Worm (Caenorhabditis elegans) whole organism, L4 larva: Measurements from ENCODE around the gene lgc-18.

Experiments
- D1046.2 ChIP-seq: fragments of 200-800 bp; sonication (Bioruptor generic); IDR thresholded peaks from 2 replicates; pipeline ENCODE4 v1.3.6; 2022; ENCODE audit warnings: missing genetic modification characterization, missing compliant biosample characterization
- F10B5.3 ChIP-seq: sonication (generic microtip); optimal IDR thresholded peaks from 2 replicates; lab custom pipeline; 2016; ENCODE audit warnings: mild to moderate bottlenecking, missing genetic modification characterization, missing compliant biosample characterization
- F44E2.7 ChIP-seq: fragments of 200-800 bp; sonication (Bioruptor generic); IDR thresholded peaks from 2 replicates; pipeline ENCODE4 v2.1.2; 2022; ENCODE audit warnings: missing genetic modification characterization, missing compliant biosample characterization
- T26A8.4 ChIP-seq: fragments of 200-800 bp; sonication (Bioruptor generic); IDR thresholded peaks from 2 replicates; pipeline ENCODE4 v1.3.6; 2022; ENCODE audit warnings: missing genetic modification characterization, missing compliant biosample characterization
- Y5F2A.4 ChIP-seq: fragments of 200-800 bp; sonication (Bioruptor generic); optimal IDR thresholded peaks from 2 replicates; lab custom pipeline; 2018; ENCODE audit warnings: mild to moderate bottlenecking, missing genetic modification characterization, missing compliant biosample characterization
- Y75B8A.6 ChIP-seq: fragments of 200-800 bp; sonication (Bioruptor generic); IDR thresholded peaks from 2 replicates; pipeline ENCODE4 v1.3.6; 2022; ENCODE audit warnings: missing genetic modification reagents, missing genetic modification characterization, missing compliant biosample characterization
- ZK337.2 ChIP-seq: fragments of 200-800 bp; sonication (Bioruptor generic); IDR thresholded peaks from 2 replicates; pipeline ENCODE4 v1.3.6; 2022; ENCODE audit warnings: missing genetic modification reagents, missing genetic modification characterization, missing compliant biosample characterization
- ZK546.5 ChIP-seq, 2 experiments: sonication (generic microtip); optimal IDR thresholded peaks; 2 replicates each; lab custom pipeline; 2017; ENCODE audit warnings: missing biosample characterization in 2 of 2, missing genetic modification characterization in 2 of 2
- ceh-28 ChIP-seq: fragments of 150-350 bp; optimal IDR thresholded peaks from 2 replicates; lab custom pipeline; 2014; ENCODE audit warnings: missing biosample characterization, missing genetic modification reagents, missing genetic modification characterization
- ceh-62 ChIP-seq: sonication (generic microtip); optimal IDR thresholded peaks from 2 replicates; lab custom pipeline; 2017; ENCODE audit warnings: missing biosample characterization, missing genetic modification characterization
- ceh-82 ChIP-seq: sonication (generic microtip); optimal IDR thresholded peaks from 2 replicates; lab custom pipeline; 2017; ENCODE audit warnings: missing biosample characterization, missing genetic modification characterization
- ces-1 ChIP-seq: fragments of 150-350 bp; sonication (generic microtip); optimal IDR thresholded peaks from 4 replicates; lab custom pipeline; 2014; ENCODE audit warnings: missing biosample characterization, missing genetic modification reagents, missing genetic modification characterization
- cey-2 ChIP-seq: sonication (generic microtip); optimal IDR thresholded peaks from 3 replicates; lab custom pipeline; 2017; ENCODE audit warnings: missing genetic modification characterization, mild to moderate bottlenecking, missing compliant biosample characterization, antibody characterized with exemption, borderline replicate concordance; ENCODE audit not compliant: insufficient read depth
- ctbp-1 ChIP-seq: fragments of 200-800 bp; sonication (Bioruptor generic); IDR thresholded peaks from 2 replicates; pipeline ENCODE4 v1.3.6; 2022; ENCODE audit warnings: missing genetic modification reagents, missing genetic modification characterization, missing compliant biosample characterization
- daf-16 ChIP-seq, 3 experiments: sonication (generic microtip); optimal IDR thresholded peaks; 2 replicates each; lab custom pipeline; 2016 to 2017; ENCODE audit warnings: missing genetic modification characterization in 3 of 3, missing genetic modification reagents in 3 of 3, mild to moderate bottlenecking in 2 of 3, missing compliant biosample characterization in 2 of 3, missing biosample characterization in 1 of 3, moderate library complexity in 1 of 3
- daf-8 ChIP-seq: fragments of 200-800 bp; sonication (Bioruptor generic); IDR thresholded peaks from 2 replicates; pipeline ENCODE4 v1.3.6; 2022; ENCODE audit warnings: missing genetic modification characterization, missing compliant biosample characterization
- dmd-6 ChIP-seq: fragments of 200-800 bp; sonication (Bioruptor generic); IDR thresholded peaks from 2 replicates; pipeline ENCODE4 v1.3.6; 2022; ENCODE audit warnings: missing genetic modification reagents, missing genetic modification characterization, missing compliant biosample characterization
- dmd-8 ChIP-seq: fragments of 200-800 bp; sonication (Bioruptor generic); IDR thresholded peaks from 2 replicates; pipeline ENCODE4 v1.3.6; 2022; ENCODE audit warnings: missing genetic modification characterization, missing compliant biosample characterization
- duxl-1 ChIP-seq: sonication (generic microtip); optimal IDR thresholded peaks from 2 replicates; lab custom pipeline; 2016; ENCODE audit warnings: mild to moderate bottlenecking, missing genetic modification characterization, moderate library complexity, missing compliant biosample characterization; ENCODE audit not compliant: poor library complexity
- dve-1 ChIP-seq: sonication (generic microtip); optimal IDR thresholded peaks from 2 replicates; lab custom pipeline; 2017; ENCODE audit warnings: antibody characterized with exemption, mild to moderate bottlenecking, missing genetic modification characterization, missing compliant biosample characterization; ENCODE audit not compliant: insufficient read depth
- gei-8 ChIP-seq: fragments of 200-800 bp; sonication (Bioruptor generic); optimal IDR thresholded peaks from 2 replicates; lab custom pipeline; 2018; ENCODE audit warnings: mild to moderate bottlenecking, missing genetic modification characterization, missing compliant biosample characterization
- hlh-11 ChIP-seq: fragments of 200-800 bp; sonication (Bioruptor generic); optimal IDR thresholded peaks from 2 replicates; lab custom pipeline; 2018; ENCODE audit warnings: mild to moderate bottlenecking, missing genetic modification characterization, missing compliant biosample characterization
- hmg-1.1 ChIP-seq: fragments of 200-800 bp; sonication (Bioruptor generic); IDR thresholded peaks from 2 replicates; pipeline ENCODE4 v1.3.6; 2022; ENCODE audit warnings: missing genetic modification reagents, missing genetic modification characterization, missing compliant biosample characterization
- lin-29 ChIP-seq: fragments of 200-800 bp; sonication (Bioruptor generic); IDR thresholded peaks from 2 replicates; pipeline ENCODE4 v1.3.6; 2022; ENCODE audit warnings: missing genetic modification reagents, missing genetic modification characterization, missing compliant biosample characterization
- mdl-1 ChIP-seq, 2 experiments: fragments of 150-350 bp in 1 of 2; sonication (generic microtip) in 1 of 2; optimal IDR thresholded peaks; 2 replicates each; lab custom pipeline; 2014 to 2017; ENCODE audit warnings: missing biosample characterization in 2 of 2, missing genetic modification characterization in 2 of 2
- mdt-29 ChIP-seq: fragments of 200-800 bp; sonication (Bioruptor generic); IDR thresholded peaks from 2 replicates; pipeline ENCODE4 v1.3.6; 2022; ENCODE audit warnings: missing genetic modification reagents, missing genetic modification characterization, missing compliant biosample characterization
- mxl-3 ChIP-seq: fragments of 200-800 bp; sonication (Bioruptor generic); optimal IDR thresholded peaks from 2 replicates; lab custom pipeline; 2018; ENCODE audit warnings: mild to moderate bottlenecking, missing genetic modification characterization, missing compliant biosample characterization
- nhr-237 ChIP-seq: sonication (generic microtip); optimal IDR thresholded peaks from 2 replicates; lab custom pipeline; 2017; ENCODE audit warnings: missing biosample characterization, missing genetic modification characterization
- nhr-25 ChIP-seq: sonication (generic microtip); optimal IDR thresholded peaks from 2 replicates; lab custom pipeline; 2017; ENCODE audit warnings: missing genetic modification characterization, mild to moderate bottlenecking, missing compliant biosample characterization, antibody characterized with exemption, moderate library complexity, borderline replicate concordance; ENCODE audit not compliant: insufficient read depth
- nhr-28 ChIP-seq: fragments of 150-350 bp; optimal IDR thresholded peaks from 2 replicates; lab custom pipeline; 2014; ENCODE audit warnings: missing biosample characterization, missing genetic modification characterization
- nhr-42 ChIP-seq: fragments of 200-800 bp; sonication (Bioruptor generic); IDR thresholded peaks from 2 replicates; pipeline ENCODE4 v1.3.6; 2022; ENCODE audit warnings: missing genetic modification characterization, missing compliant biosample characterization
- nhr-76 ChIP-seq: fragments of 150-350 bp; optimal IDR thresholded peaks from 2 replicates; lab custom pipeline; 2014; ENCODE audit warnings: missing biosample characterization, missing genetic modification characterization
- php-3 ChIP-seq: fragments of 200-800 bp; sonication (Bioruptor generic); IDR thresholded peaks from 2 replicates; pipeline ENCODE4 v1.3.6; 2022; ENCODE audit warnings: missing genetic modification reagents, missing genetic modification characterization, missing compliant biosample characterization
- pqm-1 ChIP-seq: sonication (generic microtip); optimal IDR thresholded peaks from 2 replicates; lab custom pipeline; 2017; ENCODE audit warnings: missing biosample characterization, missing genetic modification characterization
- saeg-2 ChIP-seq: fragments of 200-800 bp; sonication (Bioruptor generic); IDR thresholded peaks from 2 replicates; pipeline ENCODE4 v1.3.6; 2022; ENCODE audit warnings: missing genetic modification reagents, missing genetic modification characterization, missing compliant biosample characterization
- set-16 ChIP-seq: fragments of 200-800 bp; sonication (Bioruptor generic); IDR thresholded peaks from 2 replicates; pipeline ENCODE4 v1.3.6; 2022; ENCODE audit warnings: missing genetic modification reagents, missing genetic modification characterization, missing compliant biosample characterization
- snpc-4 ChIP-seq: fragments of 150-350 bp; optimal IDR thresholded peaks from 2 replicates; lab custom pipeline; 2014; ENCODE audit warnings: missing biosample characterization, missing genetic modification characterization
- spr-3 ChIP-seq: fragments of 200-800 bp; sonication (Bioruptor generic); optimal IDR thresholded peaks from 2 replicates; lab custom pipeline; 2018; ENCODE audit warnings: mild to moderate bottlenecking, missing genetic modification characterization, missing compliant biosample characterization
- tag-97 ChIP-seq: fragments of 200-800 bp; sonication (Bioruptor generic); IDR thresholded peaks from 2 replicates; pipeline ENCODE4 v1.3.6; 2022; ENCODE audit warnings: missing genetic modification characterization, missing compliant biosample characterization
- unc-39 ChIP-seq: sonication (generic microtip); optimal IDR thresholded peaks from 2 replicates; lab custom pipeline; 2017; ENCODE audit warnings: missing biosample characterization, missing genetic modification characterization
- unc-62 ChIP-seq, 3 experiments: fragments of 150-350 bp in 1 of 3; sonication (generic microtip); optimal IDR thresholded peaks in 2 of 3; peaks in 1 of 3; 1 replicate in 1 of 3; 2 replicates in 2 of 3; lab custom pipeline; 2014 to 2017; ENCODE audit warnings: missing biosample characterization in 3 of 3, missing genetic modification characterization in 3 of 3, missing genetic modification reagents in 3 of 3, missing genotype in 1 of 3
- zfp-3 ChIP-seq: fragments of 200-800 bp; sonication (Bioruptor generic); conservative IDR thresholded peaks from 2 replicates; pipeline ENCODE4 v1.3.6; 2022; ENCODE audit warnings: missing genetic modification reagents, missing genetic modification characterization, missing compliant biosample characterization
- zip-11 ChIP-seq: fragments of 200-800 bp; sonication (Bioruptor generic); IDR thresholded peaks from 2 replicates; pipeline ENCODE4 v1.3.6; 2022; ENCODE audit warnings: missing genetic modification characterization, missing compliant biosample characterization
- zip-2 ChIP-seq: fragments of 150-350 bp; optimal IDR thresholded peaks from 2 replicates; lab custom pipeline; 2014; ENCODE audit warnings: missing biosample characterization, missing genetic modification characterization

The lgc-18 gene

ce11 chrX:12142569-12142968, 17.2 kb downstream of the lgc-18 start, which contains the start of gene M153.3:
TSS of gene M153.3 (plus strand) at chrX:12142869.
- TF ChIP-seq ZK546.5 (tag; optimal IDR thresholded peaks at IDR 0.05; lab: Kevin White, UChicago) (no peak), set-16 (no peak), Y75B8A.6 (GFP tag; lab: Robert Waterston, UW) (no peak), F44E2.7 (no peak), T26A8.4 (GFP tag; lab: Robert Waterston, UW) (no peak), unc-39 (tag; lab: Kevin White, UChicago) (no peak), unc-62 (GFP tag; optimal IDR thresholded peaks at IDR 0.05 in 1 of 2; lab: Kevin White, UChicago) (no peak), unc-62 (tag; optimal IDR thresholded peaks at IDR 0.05; lab: Kevin White, UChicago) (no peak), nhr-42 (GFP tag; lab: Robert Waterston, UW) (no peak), ctbp-1 (GFP tag; lab: Robert Waterston, UW) (no peak), nhr-76 (no peak), nhr-28 (tag; lab: Kevin White, UChicago) (no peak), zip-2 (no peak), F10B5.3 (tag; lab: Kevin White, UChicago) (no peak), gei-8 (GFP tag; lab: Kevin White, UChicago) (no peak), php-3 (GFP tag; lab: Robert Waterston, UW) (no peak), zip-11 (GFP tag; lab: Robert Waterston, UW) (no peak), ZK337.2 (no peak)

DNA sequence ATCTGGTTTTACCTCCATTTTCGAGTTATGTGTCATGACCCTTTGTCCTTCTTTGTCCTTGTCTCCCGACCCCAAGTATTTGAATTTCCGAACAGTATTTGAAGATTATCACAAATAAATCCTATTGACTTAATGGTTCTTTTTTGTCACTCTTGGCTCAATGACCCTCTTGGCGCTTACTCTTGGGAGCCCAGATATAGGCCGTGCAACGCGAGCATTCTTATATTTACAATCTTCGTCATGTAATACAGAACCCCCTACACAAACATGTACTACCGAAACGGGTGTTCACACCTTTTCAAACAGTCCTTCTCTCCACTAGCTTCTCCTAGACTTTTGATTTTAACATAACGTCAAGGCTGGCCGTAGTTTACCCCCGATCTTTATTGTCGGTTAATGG, 18.3 kb downstream of the lgc-18 start, which contains the start of gene M153.5:
M153.5 (plus strand) TSS at position 301 of the 400 bp plus-strand sequence.
- TF ChIP-seq pqm-1 (no peak), snpc-4 (tag; lab: Kevin White, UChicago) (no peak), F44E2.7 (no peak), spr-3 (GFP tag; lab: Kevin White, UChicago) (no peak)

DNA sequence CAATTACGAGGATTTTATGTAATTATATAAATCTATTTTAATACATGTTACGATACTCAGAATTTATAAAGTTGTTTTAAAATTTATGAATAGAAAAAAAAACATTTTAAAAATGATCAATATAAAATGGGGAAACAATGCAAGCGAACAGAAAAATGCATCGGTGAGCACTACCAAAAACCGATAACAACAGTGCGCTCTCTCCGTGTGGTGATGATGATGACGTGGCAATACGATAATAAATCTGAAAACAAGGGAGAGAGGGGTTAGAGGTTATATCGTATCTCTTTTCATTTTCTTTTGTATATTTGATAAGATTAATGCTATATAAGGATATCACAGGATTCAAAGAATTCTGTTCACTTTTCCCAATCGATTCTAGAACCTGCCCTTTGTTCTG, 20.5 kb downstream of the lgc-18 start:
- no peak for TF ChIP-seq nhr-25 (tag; lab: Kevin White, UChicago)
- TF ChIP-seq ctbp-1 (GFP tag; lab: Robert Waterston, UW), result no peak
- no peak for TF ChIP-seq zfp-3 (GFP tag; lab: Robert Waterston, UW)
- peak; percentile 20 for TF ChIP-seq pqm-1
- TF ChIP-seq ceh-82 (tag; lab: Kevin White, UChicago), result no peak
- TF ChIP-seq nhr-28 (tag; lab: Kevin White, UChicago), result peak; percentile 30
- TF ChIP-seq daf-16 (GFP tag; optimal IDR thresholded peaks at IDR 0.05; lab: Kevin White, UChicago), result no peak
- TF ChIP-seq daf-16 (tag; optimal IDR thresholded peaks at IDR 0.05; lab: Kevin White, UChicago), result peak; percentile 72
- TF ChIP-seq dmd-8 (GFP tag; lab: Robert Waterston, UW), result no peak
- TF ChIP-seq F10B5.3 (tag; lab: Kevin White, UChicago), result no peak
- no peak for TF ChIP-seq cey-2 (tag; lab: Kevin White, UChicago)
- TF ChIP-seq D1046.2, result no peak
- no peak for TF ChIP-seq hmg-1.1 (GFP tag; lab: Robert Waterston, UW)
- TF ChIP-seq set-16, result no peak
- peak; percentile 47 for TF ChIP-seq dve-1 (tag; lab: Kevin White, UChicago)
- no peak for TF ChIP-seq gei-8 (GFP tag; lab: Kevin White, UChicago)
- TF ChIP-seq Y5F2A.4 (GFP tag; lab: Kevin White, UChicago), result no peak
- no peak for TF ChIP-seq mdt-29
- TF ChIP-seq duxl-1 (tag; lab: Kevin White, UChicago), result no peak
- no peak for TF ChIP-seq mxl-3 (GFP tag; lab: Kevin White, UChicago)
- TF ChIP-seq tag-97 (GFP tag; lab: Robert Waterston, UW), result no peak
- no peak for TF ChIP-seq dmd-6 (GFP tag; lab: Robert Waterston, UW)
- no peak for TF ChIP-seq ces-1 (GFP tag; lab: Kevin White, UChicago)
- TF ChIP-seq daf-8 (GFP tag; lab: Robert Waterston, UW), result no peak
- no peak for TF ChIP-seq nhr-237 (tag; lab: Kevin White, UChicago)
- TF ChIP-seq Y75B8A.6 (GFP tag; lab: Robert Waterston, UW), result no peak
- no peak for TF ChIP-seq lin-29
- no peak for TF ChIP-seq T26A8.4 (GFP tag; lab: Robert Waterston, UW)
- no peak for TF ChIP-seq ZK546.5 (tag; optimal IDR thresholded peaks at IDR 0.05; lab: Kevin White, UChicago)
- TF ChIP-seq mdl-1 (tag; optimal IDR thresholded peaks at IDR 0.05; lab: Kevin White, UChicago), result no peak
- no peak for TF ChIP-seq ceh-62 (tag; lab: Kevin White, UChicago)
- TF ChIP-seq ceh-28 (tag; lab: Kevin White, UChicago), result no peak
- TF ChIP-seq unc-62 (GFP tag; optimal IDR thresholded peaks at IDR 0.05 in 1 of 2; lab: Kevin White, UChicago), result peak in 1 of 2 experiments; percentile 85
- TF ChIP-seq unc-62 (tag; optimal IDR thresholded peaks at IDR 0.05; lab: Kevin White, UChicago), result no peak
- TF ChIP-seq hlh-11 (tag; lab: Kevin White, UChicago), result no peak
- no peak for TF ChIP-seq saeg-2 (GFP tag; lab: Robert Waterston, UW)
